Worm (Caenorhabditis elegans) whole organism, midembryonic: ENCODE measurements around the gene pqn-62.

Experiments
- T22C8.4 ChIP-seq: fragments of 200-800 bp; sonication (Bioruptor generic); IDR thresholded peaks from 2 replicates; pipeline ENCODE4 v1.3.6; 2022; ENCODE audit warnings: missing genetic modification characterization, missing compliant biosample characterization
- cog-1 ChIP-seq: sonication (generic microtip); optimal IDR thresholded peaks from 2 replicates; lab custom pipeline; 2016; ENCODE audit warnings: missing genetic modification characterization, missing compliant biosample characterization
- flt-1 ChIP-seq: fragments of 200-800 bp; sonication (Bioruptor generic); IDR thresholded peaks from 2 replicates; pipeline ENCODE4 v1.3.6; 2022; ENCODE audit warnings: missing genetic modification characterization, missing compliant biosample characterization
- klf-2 ChIP-seq: fragments of 200-800 bp; sonication (Bioruptor generic); conservative IDR thresholded peaks from 2 replicates; pipeline ENCODE4 v1.3.6; 2022; ENCODE audit warnings: missing genetic modification reagents, missing genetic modification characterization, missing compliant biosample characterization
- med-1 ChIP-seq: sonication (generic microtip); optimal IDR thresholded peaks from 2 replicates; lab custom pipeline; 2017; ENCODE audit warnings: missing genetic modification characterization, mild to moderate bottlenecking, missing compliant biosample characterization, antibody characterized with exemption, missing genetic modification reagents; ENCODE audit not compliant: insufficient read depth
- ref-1 ChIP-seq: fragments of 200-800 bp; sonication (Bioruptor generic); conservative IDR thresholded peaks from 2 replicates; pipeline ENCODE4 v1.3.6; 2022; ENCODE audit warnings: missing genetic modification reagents, missing genetic modification characterization, missing compliant biosample characterization
- tab-1 ChIP-seq: fragments of 200-800 bp; sonication (Bioruptor generic); IDR thresholded peaks from 2 replicates; pipeline ENCODE4 v1.3.6; 2022; ENCODE audit warnings: missing genetic modification characterization, missing compliant biosample characterization
- ztf-23 ChIP-seq: fragments of 200-800 bp; sonication (Bioruptor generic); IDR thresholded peaks from 2 replicates; pipeline ENCODE4 v1.3.6; 2022; ENCODE audit warnings: missing genetic modification reagents, missing genetic modification characterization, missing compliant biosample characterization
- ztf-29 ChIP-seq: fragments of 200-800 bp; sonication (Bioruptor generic); IDR thresholded peaks from 2 replicates; pipeline ENCODE4 v1.3.6; 2022; ENCODE audit warnings: missing genetic modification reagents, missing genetic modification characterization, missing compliant biosample characterization

The pqn-62 gene

DNA sequence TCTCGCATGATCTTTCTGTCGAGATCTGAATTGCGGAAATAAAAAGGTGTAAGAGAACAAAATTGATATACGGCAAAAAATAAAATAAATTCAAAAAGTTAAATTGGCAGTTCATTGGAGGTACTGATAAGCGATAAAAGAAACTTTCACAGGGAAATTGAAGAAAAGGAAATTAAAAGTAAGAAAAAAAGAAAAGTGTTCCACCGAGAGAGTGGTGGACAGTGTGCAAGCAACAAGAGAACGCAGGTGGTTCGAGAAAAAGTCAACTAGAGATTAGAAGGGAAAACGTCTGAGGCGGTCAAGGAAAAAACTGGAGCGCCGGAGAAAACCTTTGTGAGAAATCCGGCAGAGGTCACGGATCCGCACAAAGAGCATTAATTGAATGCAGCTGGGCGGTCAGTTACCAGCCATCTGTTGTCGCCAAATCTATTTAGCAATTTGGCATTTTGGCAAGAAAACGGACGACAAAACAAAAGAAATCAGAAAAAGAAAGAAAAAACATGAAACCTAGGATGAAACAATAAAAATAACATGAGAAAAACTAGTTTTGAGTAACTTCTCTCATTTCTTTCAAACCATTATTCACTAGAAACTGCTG is 47.6 kb downstream of the pqn-62 start, which contains the start of gene mtm-5:
mtm-5 (minus strand) TSS at position 27 of the 598 bp plus-strand sequence.
- TF ChIP-seq med-1 (GFP tag; lab: Kevin White, UChicago) (no peak), ztf-23 (GFP tag; lab: Robert Waterston, UW) (no peak), flt-1 (no peak)

- TF ChIP-seq cog-1 (tag; lab: Kevin White, UChicago) = peak; percentile 10
- TF ChIP-seq T22C8.4 (GFP tag; lab: Robert Waterston, UW) = no peak
Measured at ce11 chrX:5244041-5244440, 48.1 kb downstream of the pqn-62 start, which contains the start of gene Y34B4A.7. Gene Y34B4A.7, plus strand, starts transcription at chrX:5244337.

DNA sequence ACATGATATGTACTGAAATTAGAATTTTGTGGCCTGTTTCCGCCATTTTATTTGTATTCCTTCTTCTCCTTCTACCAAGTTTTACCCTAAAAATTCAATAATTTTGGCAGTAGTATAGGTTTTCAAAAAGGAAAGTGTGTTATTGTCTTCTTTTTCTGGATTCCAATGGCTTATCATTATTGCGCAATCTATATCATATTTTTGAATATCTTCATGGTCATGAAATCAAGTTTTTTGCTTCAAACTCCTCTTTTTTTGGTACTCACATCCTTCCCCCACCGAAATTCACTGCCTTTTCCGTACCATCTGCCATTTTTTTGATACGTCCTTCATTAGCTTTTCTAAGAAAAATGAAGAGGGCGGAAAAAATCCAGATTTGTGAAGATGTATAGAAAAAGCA is 52.8 kb downstream of the pqn-62 start:
- TF ChIP-seq cog-1 (tag; lab: Kevin White, UChicago) (no peak), flt-1 (no peak), klf-2 (GFP tag; lab: Robert Waterston, UW) (no peak), T22C8.4 (GFP tag; lab: Robert Waterston, UW) (no peak), med-1 (GFP tag; lab: Kevin White, UChicago) (no peak), ref-1 (GFP tag; lab: Robert Waterston, UW) (no peak)

- TF ChIP-seq med-1 (GFP tag; lab: Kevin White, UChicago) (no peak), cog-1 (tag; lab: Kevin White, UChicago) (no peak), ztf-23 (GFP tag; lab: Robert Waterston, UW) (no peak), flt-1 (no peak), tab-1 (GFP tag; lab: Robert Waterston, UW) (no peak), ztf-29 (GFP tag; lab: Robert Waterston, UW) (no peak), T22C8.4 (GFP tag; lab: Robert Waterston, UW) (no peak)
Measured at ce11 chrX:5249603-5250002, 53.7 kb downstream of the pqn-62 start, which contains the start of gene Y34B4A.10. Gene Y34B4A.10, plus strand, starts transcription at chrX:5249903.

DNA sequence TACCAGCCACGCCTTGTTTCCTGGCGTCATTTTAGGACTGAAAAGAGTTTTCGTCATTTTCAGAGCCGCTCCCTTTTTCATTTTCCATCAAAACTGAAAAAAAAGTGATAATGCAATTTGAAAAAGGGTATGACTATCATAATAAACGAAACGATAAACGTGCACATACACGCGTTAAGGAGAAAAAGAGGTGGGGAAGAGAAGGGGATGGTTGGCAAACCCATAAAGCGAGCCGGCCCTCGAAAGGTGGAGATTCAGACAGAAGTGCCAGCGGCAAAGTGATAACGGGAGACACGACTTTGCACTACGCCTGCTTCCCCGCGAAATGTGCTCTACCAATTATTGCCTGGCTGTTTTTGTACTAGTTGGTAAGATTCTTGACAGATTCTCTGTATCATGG is 56.9 kb downstream of the pqn-62 start, which contains the start of gene nspg-14:
nspg-14 (plus strand) TSS at position 250 of the 400 bp plus-strand sequence.
- no peak for TF ChIP-seq tab-1 (GFP tag; lab: Robert Waterston, UW)
